Worm (Caenorhabditis elegans): Measurements from ENCODE around the gene sra-39.
A peak's percentile ranks its signal among the peaks of the same experiment; 100 is the strongest.

The sra-39 gene

ce11 chrX:13948167-13948566, 44.9 kb upstream of the sra-39 start:
- TF ChIP-seq lsy-2 (tag; optimal IDR thresholded peaks at IDR 0.05) = no peak
- TF ChIP-seq nhr-6 (tag; optimal IDR thresholded peaks at IDR 0.05) = no peak
- TF ChIP-seq sem-4 (tag; optimal IDR thresholded peaks at IDR 0.05) = no peak
- TF ChIP-seq nhr-129 (tag; optimal IDR thresholded peaks at IDR 0.05) = peak; percentile 0
- no peak for TF ChIP-seq peb-1 (tag; optimal IDR thresholded peaks at IDR 0.05)
- TF ChIP-seq ztf-1 (GFP tag; conservative IDR thresholded peaks at IDR 0.05) = no peak
- no peak for TF ChIP-seq zag-1 (tag; optimal IDR thresholded peaks at IDR 0.05)
- no peak for TF ChIP-seq lin-13 (GFP tag; optimal IDR thresholded peaks at IDR 0.05)
- no peak for TF ChIP-seq nhr-25 (tag; optimal IDR thresholded peaks at IDR 0.05)

ce11 chrX:13946693-13947583, 43.7 kb upstream of the sra-39 start:
- no peak for TF ChIP-seq nhr-11 (tag; optimal IDR thresholded peaks at IDR 0.05)
- TF ChIP-seq C34F6.9 (tag; optimal IDR thresholded peaks at IDR 0.05) = no peak
- no peak for TF ChIP-seq zag-1 (tag; optimal IDR thresholded peaks at IDR 0.05)
- TF ChIP-seq ztf-1 (GFP tag; conservative IDR thresholded peaks at IDR 0.05) = no peak
- no peak for TF ChIP-seq dmd-4 (tag; optimal IDR thresholded peaks at IDR 0.05)
- TF ChIP-seq ztf-11 (tag; optimal IDR thresholded peaks at IDR 0.05) = no peak
- peak; percentile 81 for TF ChIP-seq fos-1 (tag; optimal IDR thresholded peaks at IDR 0.05)

ce11 chrX:13945524-13945923, 42.3 kb upstream of the sra-39 start:
- no peak for TF ChIP-seq aly-2 (tag; optimal IDR thresholded peaks at IDR 0.05)
- peak; percentile 71 for TF ChIP-seq fos-1 (tag; optimal IDR thresholded peaks at IDR 0.05)
- peak; percentile 57 for TF ChIP-seq crh-2 (tag; optimal IDR thresholded peaks at IDR 0.05)
- no peak for TF ChIP-seq ZK546.5 (tag; optimal IDR thresholded peaks at IDR 0.05)
- TF ChIP-seq C34F6.9 (tag; optimal IDR thresholded peaks at IDR 0.05) = peak; percentile 65
- TF ChIP-seq lin-11 (tag; optimal IDR thresholded peaks at IDR 0.05) = peak; percentile 77
- no peak for TF ChIP-seq mab-5 (tag; optimal IDR thresholded peaks at IDR 0.05)
- TF ChIP-seq alr-1 (tag; optimal IDR thresholded peaks at IDR 0.05) = no peak
- TF ChIP-seq nhr-237 (tag; optimal IDR thresholded peaks at IDR 0.05) = no peak
- TF ChIP-seq Y55F3AM.14 (GFP tag; optimal IDR thresholded peaks at IDR 0.05) = peak; percentile 33
- TF ChIP-seq gmeb-1 (tag; optimal IDR thresholded peaks at IDR 0.05) = no peak
- peak; percentile 93 for TF ChIP-seq snpc-4 (tag; optimal IDR thresholded peaks at IDR 0.05)
- no peak for TF ChIP-seq nhr-6 (tag; optimal IDR thresholded peaks at IDR 0.05)
- no peak for TF ChIP-seq lin-39 (tag; optimal IDR thresholded peaks at IDR 0.05)
- TF ChIP-seq lin-13 (GFP tag; optimal IDR thresholded peaks at IDR 0.05) = peak; percentile 70
- no peak for TF ChIP-seq ama-1 (optimal IDR thresholded peaks at IDR 0.05)
- TF ChIP-seq nhr-10 (tag; optimal IDR thresholded peaks at IDR 0.05) = no peak
- no peak for TF ChIP-seq nhr-25 (tag; optimal IDR thresholded peaks at IDR 0.05)
- TF ChIP-seq nhr-77 (tag; optimal IDR thresholded peaks at IDR 0.05) = no peak
- peak; percentile 74 for TF ChIP-seq nhr-129 (tag; optimal IDR thresholded peaks at IDR 0.05)
- peak; percentile 3 for TF ChIP-seq ceh-16 (tag; optimal IDR thresholded peaks at IDR 0.05)
- TF ChIP-seq F13H6.1 (tag; optimal IDR thresholded peaks at IDR 0.05) = peak; percentile 58
- no peak for TF ChIP-seq ztf-1 (GFP tag; conservative IDR thresholded peaks at IDR 0.05)
- TF ChIP-seq R02D3.7 (tag; optimal IDR thresholded peaks at IDR 0.05) = no peak
- TF ChIP-seq sma-3 (GFP tag; optimal IDR thresholded peaks at IDR 0.05) = no peak
- TF ChIP-seq sma-9 (GFP tag; optimal IDR thresholded peaks at IDR 0.05) = peak; percentile 73
- no peak for TF ChIP-seq sma-9 (tag; optimal IDR thresholded peaks at IDR 0.05)
- peak; percentile 66 to 80 for TF ChIP-seq mdl-1 (tag; optimal IDR thresholded peaks at IDR 0.05)
- peak in 1 of 2 experiments; percentile 58 for TF ChIP-seq lsy-2 (tag; optimal IDR thresholded peaks at IDR 0.05)
- peak; percentile 75 for TF ChIP-seq zag-1 (tag; optimal IDR thresholded peaks at IDR 0.05)
- TF ChIP-seq sem-4 (tag; optimal IDR thresholded peaks at IDR 0.05) = peak; percentile 23
- TF ChIP-seq unc-55 (GFP tag; optimal IDR thresholded peaks at IDR 0.05) = peak; percentile 65

- no peak for TF ChIP-seq ama-1 (optimal IDR thresholded peaks at IDR 0.05)
- TF ChIP-seq nhr-12 (tag; optimal IDR thresholded peaks at IDR 0.05) = no peak
- TF ChIP-seq elt-3 (tag; optimal IDR thresholded peaks at IDR 0.05) = no peak
- no peak for TF ChIP-seq sma-3 (GFP tag; optimal IDR thresholded peaks at IDR 0.05)
Measured at ce11 chrX:13945090-13945489, 41.9 kb upstream of the sra-39 start.
